Worm (Caenorhabditis elegans) whole organism, L1 larva: Measurements from ENCODE around the gene T26E4.2.

Source experiments
- ama-1 ChIP-seq: fragments of 150-350 bp; optimal IDR thresholded peaks from 2 replicates; lab custom pipeline; 2014
- nhr-237 ChIP-seq: fragments of 150-350 bp; optimal IDR thresholded peaks from 2 replicates; lab custom pipeline; 2014; ENCODE audit warnings: missing biosample characterization, missing genetic modification characterization
- snpc-4 ChIP-seq: fragments of 150-350 bp; optimal IDR thresholded peaks from 2 replicates; lab custom pipeline; 2014; ENCODE audit warnings: missing biosample characterization, missing genetic modification characterization

DNA sequence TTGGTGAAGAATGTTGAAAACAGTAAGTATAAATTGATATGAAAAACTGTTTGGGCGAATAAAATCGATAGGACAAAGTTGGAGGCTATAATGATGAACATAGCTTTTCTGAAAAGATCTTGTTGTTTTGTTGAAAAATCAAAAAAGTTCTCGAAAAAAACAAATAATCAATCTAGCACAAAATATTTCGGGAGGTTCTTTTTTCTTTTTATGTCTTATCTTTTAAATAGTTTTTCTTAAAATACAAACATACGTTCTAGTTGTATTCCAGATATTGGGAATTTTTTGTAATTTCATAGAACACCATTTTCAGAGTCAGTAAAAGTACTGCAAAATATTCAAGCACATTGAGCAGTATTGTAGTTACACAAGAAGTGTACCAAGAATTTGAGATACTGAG lies 48.7 kb downstream of the T26E4.2 start, which contains the start of gene srbc-55:
- TF ChIP-seq nhr-237 (tag; lab: Kevin White, UChicago) = no peak
- TF ChIP-seq snpc-4 (tag; lab: Kevin White, UChicago) = no peak
- no peak for TF ChIP-seq ama-1 (lab: Kevin White, UChicago)
